Worm (Caenorhabditis elegans) whole organism, late embryonic: ENCODE data around the gene C29F7.3.

Source experiments
- dve-1 ChIP-seq: sonication (generic microtip); optimal IDR thresholded peaks from 2 replicates; lab custom pipeline; 2017; ENCODE audit warnings: antibody characterized with exemption, mild to moderate bottlenecking, missing genetic modification characterization, missing compliant biosample characterization
- unc-42 ChIP-seq: sonication (generic microtip); optimal IDR thresholded peaks from 2 replicates; lab custom pipeline; 2016; ENCODE audit warnings: missing genotype, missing genetic modification characterization, missing compliant biosample characterization

DNA sequence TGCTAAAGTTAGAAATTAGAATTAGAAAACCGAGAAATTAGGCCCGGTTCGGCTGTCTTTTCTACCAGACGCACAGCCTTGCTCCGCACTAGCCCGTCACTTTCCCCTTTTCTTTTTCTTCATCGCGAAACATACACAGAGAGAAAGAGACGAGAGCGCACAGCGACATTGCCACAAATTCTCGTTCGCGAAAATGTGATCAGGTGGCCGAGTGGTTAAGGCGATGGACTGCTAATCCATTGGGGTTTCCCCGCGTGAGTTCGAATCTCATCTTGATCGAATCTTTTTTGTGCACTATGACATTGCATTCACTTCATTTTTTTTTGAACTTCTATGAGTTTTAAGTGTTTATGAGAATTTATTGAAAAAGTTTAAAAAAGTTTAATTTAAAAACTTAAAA, 22.7 kb upstream of the C29F7.3 start:
- no peak for TF ChIP-seq dve-1
- TF ChIP-seq unc-42 (tag; lab: Kevin White, UChicago), result no peak
